Fruit fly (Drosophila melanogaster) whole organism, embryonic: ENCODE measurements around the gene Brms1.

Experiments used
- ATbp ChIP-seq: fragments of 200-800 bp; sonication (Bioruptor generic); optimal IDR thresholded peaks from 2 replicates; lab custom pipeline; 2017; ENCODE audit warnings: missing biosample characterization, mild to moderate bottlenecking, missing genetic modification characterization, missing genetic modification reagents
- Asciz ChIP-seq: fragments of 200-800 bp; sonication (Bioruptor generic); optimal IDR thresholded peaks from 2 replicates; lab custom pipeline; 2017; ENCODE audit warnings: missing biosample characterization, mild to moderate bottlenecking, missing genetic modification characterization, missing genetic modification reagents
- Blimp-1 ChIP-seq: fragments of 200-800 bp; sonication (Bioruptor generic); optimal IDR thresholded peaks from 3 replicates; lab custom pipeline; 2018; ENCODE audit warnings: missing biosample characterization, missing genetic modification characterization, mild to moderate bottlenecking, moderate library complexity, missing genetic modification reagents
- CG10147 ChIP-seq: fragments of 200-800 bp; sonication (Bioruptor generic); optimal IDR thresholded peaks from 2 replicates; lab custom pipeline; 2019; ENCODE audit warnings: missing biosample characterization, mild to moderate bottlenecking, missing genetic modification characterization, moderate library complexity
- CG10366 ChIP-seq: fragments of 200-800 bp; sonication (Bioruptor generic); IDR thresholded peaks from 2 replicates; pipeline ENCODE4 v1.3.6; 2022; ENCODE audit warnings: missing biosample characterization, missing genetic modification characterization
- CG10565 ChIP-seq: fragments of 200-800 bp; sonication (Bioruptor generic); optimal IDR thresholded peaks from 3 replicates; lab custom pipeline; 2016; ENCODE audit warnings: missing biosample characterization, mild to moderate bottlenecking, missing genetic modification characterization
- CG11504 ChIP-seq: fragments of 200-800 bp; sonication (Bioruptor generic); optimal IDR thresholded peaks from 3 replicates; lab custom pipeline; 2019; ENCODE audit warnings: missing biosample characterization, mild to moderate bottlenecking, missing genetic modification characterization, moderate library complexity
- CG12659 ChIP-seq: fragments of 200-800 bp; sonication (Bioruptor generic); optimal IDR thresholded peaks from 3 replicates; lab custom pipeline; 2017; ENCODE audit warnings: mild to moderate bottlenecking, missing biosample characterization, missing genetic modification reagents, missing genetic modification characterization
- CG13296 ChIP-seq: fragments of 200-800 bp; sonication (Bioruptor generic); optimal IDR thresholded peaks from 3 replicates; lab custom pipeline; 2018; ENCODE audit warnings: missing biosample characterization, mild to moderate bottlenecking, missing genetic modification characterization
- CG13424 ChIP-seq: fragments of 200-800 bp; sonication (Bioruptor generic); optimal IDR thresholded peaks from 2 replicates; lab custom pipeline; 2019; ENCODE audit warnings: missing biosample characterization, mild to moderate bottlenecking, missing genetic modification characterization, moderate library complexity
- CG13894 ChIP-seq: fragments of 200-800 bp; sonication (Bioruptor generic); optimal IDR thresholded peaks from 3 replicates; lab custom pipeline; 2018; ENCODE audit warnings: missing biosample characterization, mild to moderate bottlenecking, missing genetic modification characterization, moderate library complexity
- CG15269 ChIP-seq: fragments of 200-800 bp; sonication (Bioruptor generic); optimal IDR thresholded peaks from 2 replicates; lab custom pipeline; 2018; ENCODE audit warnings: missing biosample characterization, mild to moderate bottlenecking, missing genetic modification characterization, moderate library complexity
- CG1647 ChIP-seq: fragments of 200-800 bp; sonication (Bioruptor generic); optimal IDR thresholded peaks from 3 replicates; lab custom pipeline; 2016; ENCODE audit warnings: missing biosample characterization, missing genetic modification characterization
- CG18599 ChIP-seq: fragments of 200-800 bp; sonication (Bioruptor generic); optimal IDR thresholded peaks from 3 replicates; lab custom pipeline; 2017; ENCODE audit warnings: missing biosample characterization, missing genetic modification characterization, mild to moderate bottlenecking, moderate library complexity, missing genetic modification reagents
- CG2120 ChIP-seq: fragments of 200-800 bp; sonication (Bioruptor generic); optimal IDR thresholded peaks from 3 replicates; lab custom pipeline; 2016; ENCODE audit warnings: missing biosample characterization, missing genetic modification characterization
- CG2678 ChIP-seq: fragments of 200-800 bp; sonication (Bioruptor generic); optimal IDR thresholded peaks from 3 replicates; lab custom pipeline; 2019; ENCODE audit warnings: missing biosample characterization, mild to moderate bottlenecking, missing genetic modification characterization, moderate library complexity
- CG31441 ChIP-seq: fragments of 200-800 bp; sonication (Bioruptor generic); IDR thresholded peaks from 2 replicates; pipeline ENCODE4 v1.3.6; 2022; ENCODE audit warnings: missing biosample characterization, missing genetic modification characterization
- CG3281 ChIP-seq: fragments of 200-800 bp; sonication (Bioruptor generic); optimal IDR thresholded peaks from 3 replicates; lab custom pipeline; 2017; ENCODE audit warnings: missing biosample characterization, mild to moderate bottlenecking, missing genetic modification characterization
- CG33557 ChIP-seq: fragments of 200-800 bp; sonication (Bioruptor generic); optimal IDR thresholded peaks from 2 replicates; lab custom pipeline; 2019; ENCODE audit warnings: missing biosample characterization, mild to moderate bottlenecking, missing genetic modification characterization, moderate library complexity
- CG4404 ChIP-seq: fragments of 200-800 bp; sonication (Bioruptor generic); IDR thresholded peaks from 2 replicates; pipeline ENCODE4 v1.3.6; 2022; ENCODE audit warnings: missing biosample characterization, missing genetic modification characterization
- CG4820 ChIP-seq: fragments of 200-800 bp; sonication (Bioruptor generic); optimal IDR thresholded peaks from 3 replicates; lab custom pipeline; 2016; ENCODE audit warnings: missing biosample characterization, missing genetic modification characterization
- CG7556 ChIP-seq: fragments of 200-800 bp; sonication (Bioruptor generic); optimal IDR thresholded peaks from 2 replicates; lab custom pipeline; 2017; ENCODE audit warnings: missing biosample characterization, mild to moderate bottlenecking, missing genetic modification characterization
- CG7839 ChIP-seq: fragments of 200-800 bp; sonication (Bioruptor generic); optimal IDR thresholded peaks from 3 replicates; lab custom pipeline; 2018; ENCODE audit warnings: missing biosample characterization, mild to moderate bottlenecking, missing genetic modification characterization, moderate library complexity
- CG9932 ChIP-seq: fragments of 200-800 bp; sonication (Bioruptor generic); IDR thresholded peaks from 2 replicates; pipeline ENCODE4 v1.3.6; 2022; ENCODE audit warnings: missing biosample characterization, missing genetic modification characterization
- D19A ChIP-seq: fragments of 200-800 bp; optimal IDR thresholded peaks from 3 replicates; lab custom pipeline; 2019; ENCODE audit warnings: missing biosample characterization, mild to moderate bottlenecking, missing genetic modification characterization, moderate library complexity
- D19B ChIP-seq: fragments of 200-800 bp; sonication (Bioruptor generic); optimal IDR thresholded peaks from 2 replicates; lab custom pipeline; 2017; ENCODE audit warnings: missing biosample characterization, mild to moderate bottlenecking, missing genetic modification characterization
- Deaf1 ChIP-seq: fragments of 200-800 bp; optimal IDR thresholded peaks from 3 replicates; lab custom pipeline; 2019; ENCODE audit warnings: missing biosample characterization, mild to moderate bottlenecking, missing genetic modification characterization, moderate library complexity
- Dek ChIP-seq: fragments of 200-800 bp; sonication (Bioruptor generic); optimal IDR thresholded peaks from 3 replicates; lab custom pipeline; 2019; ENCODE audit warnings: missing biosample characterization, mild to moderate bottlenecking, missing genetic modification characterization, moderate library complexity
- Hmr ChIP-seq: fragments of 200-800 bp; sonication (Bioruptor generic); optimal IDR thresholded peaks from 3 replicates; lab custom pipeline; 2017; ENCODE audit warnings: mild to moderate bottlenecking, missing biosample characterization, missing genetic modification reagents, missing genetic modification characterization
- Myb ChIP-seq: fragments of 200-800 bp; sonication (Bioruptor generic); optimal IDR thresholded peaks from 2 replicates; lab custom pipeline; 2016; ENCODE audit warnings: missing biosample characterization, missing genetic modification characterization
- Nf-YC ChIP-seq: fragments of 200-800 bp; optimal IDR thresholded peaks from 3 replicates; lab custom pipeline; 2019; ENCODE audit warnings: missing biosample characterization, mild to moderate bottlenecking, missing genetic modification characterization, moderate library complexity
- PHDP ChIP-seq: fragments of 200-800 bp; sonication (Bioruptor generic); optimal IDR thresholded peaks from 3 replicates; lab custom pipeline; 2018; ENCODE audit warnings: missing biosample characterization, mild to moderate bottlenecking, missing genetic modification characterization, moderate library complexity
- Ravus ChIP-seq: fragments of 200-800 bp; sonication (Bioruptor generic); IDR thresholded peaks from 2 replicates; pipeline ENCODE4 v1.3.6; 2022; ENCODE audit warnings: missing biosample characterization, missing genetic modification characterization
- Sox100B ChIP-seq: fragments of 200-800 bp; sonication (Bioruptor generic); optimal IDR thresholded peaks from 3 replicates; lab custom pipeline; 2018; ENCODE audit warnings: missing biosample characterization, mild to moderate bottlenecking, missing genetic modification characterization
- ac ChIP-seq: fragments of 200-800 bp; sonication (Bioruptor generic); optimal IDR thresholded peaks from 3 replicates; lab custom pipeline; 2017; ENCODE audit warnings: missing biosample characterization, mild to moderate bottlenecking, missing genetic modification characterization
- cwo ChIP-seq: fragments of 200-800 bp; sonication (Bioruptor generic); optimal IDR thresholded peaks from 3 replicates; lab custom pipeline; 2017; ENCODE audit warnings: missing biosample characterization, missing genetic modification characterization, mild to moderate bottlenecking, moderate library complexity, missing genetic modification reagents
- danr ChIP-seq: fragments of 200-800 bp; sonication (Bioruptor generic); IDR thresholded peaks from 2 replicates; pipeline ENCODE4 v1.3.6; 2022; ENCODE audit warnings: missing biosample characterization, missing genetic modification characterization
- dmrt99B ChIP-seq: fragments of 200-800 bp; sonication (Bioruptor generic); optimal IDR thresholded peaks from 2 replicates; lab custom pipeline; 2018; ENCODE audit warnings: missing biosample characterization, mild to moderate bottlenecking, missing genetic modification characterization, moderate library complexity
- dysf ChIP-seq: fragments of 200-800 bp; sonication (Bioruptor generic); IDR thresholded peaks from 3 replicates; pipeline ENCODE4 v1.3.6; 2022; ENCODE audit warnings: missing biosample characterization, missing genetic modification characterization
- emc ChIP-seq: fragments of 200-800 bp; sonication (Bioruptor generic); optimal IDR thresholded peaks from 2 replicates; lab custom pipeline; 2016; ENCODE audit warnings: missing biosample characterization, missing genetic modification characterization
- en ChIP-seq: fragments of 200-800 bp; sonication (Bioruptor generic); optimal IDR thresholded peaks from 2 replicates; lab custom pipeline; 2016; ENCODE audit warnings: missing biosample characterization, missing genetic modification characterization
- ewg ChIP-seq: fragments of 200-800 bp; sonication (Bioruptor generic); optimal IDR thresholded peaks from 3 replicates; lab custom pipeline; 2017; ENCODE audit warnings: mild to moderate bottlenecking, missing biosample characterization, missing genetic modification reagents, missing genetic modification characterization
- gce ChIP-seq: fragments of 200-800 bp; sonication (Bioruptor generic); IDR thresholded peaks from 3 replicates; pipeline ENCODE4 v1.3.6; 2022; ENCODE audit warnings: missing biosample characterization, missing genetic modification characterization
- gem ChIP-seq: fragments of 200-800 bp; sonication (Bioruptor generic); optimal IDR thresholded peaks from 2 replicates; lab custom pipeline; 2019; ENCODE audit warnings: missing biosample characterization, mild to moderate bottlenecking, missing genetic modification characterization, moderate library complexity
- gro ChIP-seq: fragments of 200-800 bp; sonication (Bioruptor generic); optimal IDR thresholded peaks from 2 replicates; lab custom pipeline; 2016; ENCODE audit warnings: missing biosample characterization, missing genetic modification characterization
- lab ChIP-seq: fragments of 200-800 bp; sonication (Bioruptor generic); optimal IDR thresholded peaks from 3 replicates; lab custom pipeline; 2017; ENCODE audit warnings: missing biosample characterization, missing genetic modification characterization, mild to moderate bottlenecking, moderate library complexity, missing genetic modification reagents
- pb ChIP-seq: fragments of 200-800 bp; sonication (Bioruptor generic); optimal IDR thresholded peaks from 3 replicates; lab custom pipeline; 2016; ENCODE audit warnings: missing biosample characterization, missing genetic modification characterization
- pho ChIP-seq: fragments of 200-800 bp; sonication (Bioruptor generic); optimal IDR thresholded peaks from 2 replicates; lab custom pipeline; 2016; ENCODE audit warnings: missing biosample characterization, missing genetic modification characterization
- psq ChIP-seq: fragments of 200-800 bp; sonication (Bioruptor generic); optimal IDR thresholded peaks from 2 replicates; lab custom pipeline; 2017; ENCODE audit warnings: missing biosample characterization, missing genetic modification characterization
- pum ChIP-seq: fragments of 200-800 bp; sonication (Bioruptor generic); optimal IDR thresholded peaks from 2 replicates; lab custom pipeline; 2016; ENCODE audit warnings: missing biosample characterization, missing genetic modification characterization

The Brms1 gene

dm6 chrX:12869850-12870249, 39.6 kb downstream of the Brms1 start:
- TF ChIP-seq dysf = peak; percentile 44; the same call in 2 of the 3 replicates
- TF ChIP-seq ATbp (GFP tag; lab: Kevin White, UChicago) = no peak
- peak; percentile 22 for TF ChIP-seq cwo (GFP tag; lab: Kevin White, UChicago)
- TF ChIP-seq Sox100B (GFP tag; lab: Kevin White, UChicago) = peak; percentile 11
- peak; percentile 27 for TF ChIP-seq CG15269 (tag; lab: Kevin White, UChicago)
- no peak for TF ChIP-seq CG10366 (GFP tag; lab: Robert Waterston, UW)
- TF ChIP-seq CG13894 (tag; lab: Kevin White, UChicago) = peak; percentile 13
- no peak for TF ChIP-seq Blimp-1 (GFP tag; lab: Kevin White, UChicago)
- TF ChIP-seq pb (GFP tag; lab: Kevin White, UChicago) = no peak
- TF ChIP-seq ac (GFP tag; lab: Kevin White, UChicago) = no peak
- TF ChIP-seq pho (GFP tag; lab: Kevin White, UChicago) = no peak
- TF ChIP-seq Myb (GFP tag; lab: Kevin White, UChicago) = no peak
- no peak for TF ChIP-seq CG9932 (GFP tag; lab: Robert Waterston, UW)
- TF ChIP-seq CG2120 (GFP tag; lab: Kevin White, UChicago) = peak; percentile 15
- TF ChIP-seq CG7556 (GFP tag; lab: Kevin White, UChicago) = peak; percentile 45
- no peak for TF ChIP-seq CG4404 (GFP tag; lab: Robert Waterston, UW)
- TF ChIP-seq danr (GFP tag; lab: Robert Waterston, UW) = no peak
- TF ChIP-seq Asciz = no peak
- no peak for TF ChIP-seq Deaf1 (tag; lab: Kevin White, UChicago)
- TF ChIP-seq Nf-YC = no peak
- TF ChIP-seq gce (GFP tag; lab: Robert Waterston, UW) = no peak
- TF ChIP-seq CG10147 = peak; percentile 28
- peak; percentile 24 for TF ChIP-seq CG3281 (GFP tag; lab: Kevin White, UChicago)
- TF ChIP-seq CG18599 = peak; percentile 75
- TF ChIP-seq pum (GFP tag; lab: Kevin White, UChicago) = no peak
- TF ChIP-seq CG7839 = peak; percentile 53
- no peak for TF ChIP-seq emc (GFP tag; lab: Kevin White, UChicago)
- TF ChIP-seq D19B (GFP tag; lab: Kevin White, UChicago) = no peak
- peak; percentile 51 for TF ChIP-seq ewg (GFP tag; lab: Kevin White, UChicago)
- TF ChIP-seq lab (GFP tag; lab: Kevin White, UChicago) = peak; percentile 38
- TF ChIP-seq CG11504 (tag; lab: Kevin White, UChicago) = peak; percentile 54
- no peak for TF ChIP-seq en
- TF ChIP-seq CG33557 = no peak
- peak; percentile 10 for TF ChIP-seq PHDP (tag; lab: Kevin White, UChicago)
- peak; percentile 53 for TF ChIP-seq dmrt99B (tag; lab: Kevin White, UChicago)
- peak; percentile 8 for TF ChIP-seq CG12659 (GFP tag; lab: Kevin White, UChicago)
- TF ChIP-seq CG13296 = peak; percentile 41
- no peak for TF ChIP-seq gro (GFP tag; lab: Kevin White, UChicago)
- TF ChIP-seq CG2678 = peak; percentile 67
- no peak for TF ChIP-seq psq (GFP tag; lab: Kevin White, UChicago)
- TF ChIP-seq gem = peak; percentile 56
- peak; percentile 29 for TF ChIP-seq Hmr (GFP tag; lab: Kevin White, UChicago)
- TF ChIP-seq CG10565 (GFP tag; lab: Kevin White, UChicago) = no peak
- 0 out of 2 replicates have a peak, but pooled peaks have one; percentile 17 for TF ChIP-seq CG31441 (GFP tag; lab: Robert Waterston, UW)
- TF ChIP-seq D19A (tag; lab: Kevin White, UChicago) = peak; percentile 83
- TF ChIP-seq Ravus = no peak
- peak; percentile 31 for TF ChIP-seq CG13424 (tag; lab: Kevin White, UChicago)
- TF ChIP-seq CG1647 (GFP tag; lab: Kevin White, UChicago) = no peak
- TF ChIP-seq CG4820 (GFP tag; lab: Kevin White, UChicago) = no peak
- peak; percentile 6 for TF ChIP-seq Dek (tag; lab: Kevin White, UChicago)
